Worm (Caenorhabditis elegans): Measurements from ENCODE around the gene plc-2.

- no peak for TF ChIP-seq nhr-76 (tag; optimal IDR thresholded peaks at IDR 0.05)
- TF ChIP-seq nhr-28 (tag; optimal IDR thresholded peaks at IDR 0.05) = no peak
- no peak for TF ChIP-seq elt-3 (tag; optimal IDR thresholded peaks at IDR 0.05)
- TF ChIP-seq snpc-4 (tag; optimal IDR thresholded peaks at IDR 0.05) = no peak
Measured at ce11 chrV:15156504-15156903, 35.9 kb upstream of the plc-2 start.
